Worm (Caenorhabditis elegans): ENCODE results near the gene F14E5.8.

ce11 chrII:8417059-8417668 lies 2.7 kb upstream of the F14E5.8 start, which contains the start of gene fdgt-2:
- TF ChIP-seq elt-3 (tag; optimal IDR thresholded peaks at IDR 0.05) (no peak), unc-130 (tag; optimal IDR thresholded peaks at IDR 0.05) (no peak), lin-14 (GFP tag; optimal IDR thresholded peaks at IDR 0.05) (no peak), skn-1 (tag; optimal IDR thresholded peaks at IDR 0.05) (no peak), nhr-28 (tag; optimal IDR thresholded peaks at IDR 0.05) (no peak), isw-1 (GFP tag; IDR thresholded peaks at IDR 0.05) (no peak), mef-2 (tag; optimal IDR thresholded peaks at IDR 0.05) (no peak), irx-1 (tag; optimal IDR thresholded peaks at IDR 0.05) (no peak), zag-1 (tag; optimal IDR thresholded peaks at IDR 0.05) (no peak)
